Worm (Caenorhabditis elegans) whole organism, L4 larva: ENCODE results near the gene F35G2.5.

Source experiments
- D1046.2 ChIP-seq: fragments of 200-800 bp; sonication (Bioruptor generic); IDR thresholded peaks from 2 replicates; pipeline ENCODE4 v1.3.6; 2022; ENCODE audit warnings: missing genetic modification characterization, missing compliant biosample characterization
- F10B5.3 ChIP-seq: sonication (generic microtip); optimal IDR thresholded peaks from 2 replicates; lab custom pipeline; 2016; ENCODE audit warnings: mild to moderate bottlenecking, missing genetic modification characterization, missing compliant biosample characterization
- F49E8.2 ChIP-seq: sonication (generic microtip); optimal IDR thresholded peaks from 2 replicates; lab custom pipeline; 2016; ENCODE audit warnings: missing compliant biosample characterization, mild to moderate bottlenecking, missing genetic modification characterization, borderline replicate concordance
- R02D3.7 ChIP-seq: fragments of 150-350 bp; sonication (generic microtip); optimal IDR thresholded peaks from 3 replicates; lab custom pipeline; 2014; ENCODE audit warnings: missing biosample characterization, missing genetic modification characterization
- T20F7.1 ChIP-seq: fragments of 200-800 bp; sonication (Bioruptor generic); optimal IDR thresholded peaks from 2 replicates; lab custom pipeline; 2018; ENCODE audit warnings: mild to moderate bottlenecking, missing genetic modification characterization, missing compliant biosample characterization
- Y48G9A.11 ChIP-seq: fragments of 200-800 bp; sonication (Bioruptor generic); IDR thresholded peaks from 2 replicates; pipeline ENCODE4 v1.3.6; 2022; ENCODE audit warnings: missing genetic modification reagents, missing genetic modification characterization, missing compliant biosample characterization
- Y5F2A.4 ChIP-seq: fragments of 200-800 bp; sonication (Bioruptor generic); optimal IDR thresholded peaks from 2 replicates; lab custom pipeline; 2018; ENCODE audit warnings: mild to moderate bottlenecking, missing genetic modification characterization, missing compliant biosample characterization
- aha-1 ChIP-seq: fragments of 150-350 bp; peaks from one replicate; lab custom pipeline; 2014; ENCODE audit warnings: missing biosample characterization, missing genetic modification characterization
- attf-4 ChIP-seq: sonication (generic microtip); optimal IDR thresholded peaks from 3 replicates; lab custom pipeline; 2017; ENCODE audit warnings: missing biosample characterization, missing genetic modification characterization
- ceh-82 ChIP-seq: sonication (generic microtip); optimal IDR thresholded peaks from 2 replicates; lab custom pipeline; 2017; ENCODE audit warnings: missing biosample characterization, missing genetic modification characterization
- dmd-8 ChIP-seq: fragments of 200-800 bp; sonication (Bioruptor generic); IDR thresholded peaks from 2 replicates; pipeline ENCODE4 v1.3.6; 2022; ENCODE audit warnings: missing genetic modification characterization, missing compliant biosample characterization
- dpl-1 ChIP-seq: fragments of 150-350 bp; optimal IDR thresholded peaks from 2 replicates; lab custom pipeline; 2014; ENCODE audit warnings: missing biosample characterization, missing genetic modification reagents, missing genetic modification characterization
- egl-27 ChIP-seq: sonication (generic microtip); optimal IDR thresholded peaks from 3 replicates; lab custom pipeline; 2017; ENCODE audit warnings: missing biosample characterization, missing genetic modification reagents, missing genetic modification characterization
- hif-1 ChIP-seq, 2 experiments: sonication (generic microtip); optimal IDR thresholded peaks; 2 replicates each; lab custom pipeline; 2016 to 2017; ENCODE audit warnings: missing compliant biosample characterization in 2 of 2, missing genetic modification characterization in 2 of 2, missing genetic modification reagents in 2 of 2, missing genotype in 2 of 2, mild to moderate bottlenecking in 1 of 2
- hlh-11 ChIP-seq: fragments of 200-800 bp; sonication (Bioruptor generic); optimal IDR thresholded peaks from 2 replicates; lab custom pipeline; 2018; ENCODE audit warnings: mild to moderate bottlenecking, missing genetic modification characterization, missing compliant biosample characterization
- hlh-30 ChIP-seq: sonication (generic microtip); optimal IDR thresholded peaks from 2 replicates; lab custom pipeline; 2017; ENCODE audit warnings: antibody characterized with exemption, mild to moderate bottlenecking, missing genetic modification characterization, missing compliant biosample characterization; ENCODE audit not compliant: insufficient read depth
- hmg-1.1 ChIP-seq: fragments of 200-800 bp; sonication (Bioruptor generic); IDR thresholded peaks from 2 replicates; pipeline ENCODE4 v1.3.6; 2022; ENCODE audit warnings: missing genetic modification reagents, missing genetic modification characterization, missing compliant biosample characterization
- lin-1 ChIP-seq: fragments of 200-800 bp; sonication (Bioruptor generic); IDR thresholded peaks from 2 replicates; pipeline ENCODE4 v1.3.6; 2022; ENCODE audit warnings: missing genetic modification reagents, missing genetic modification characterization, missing compliant biosample characterization
- lin-15B ChIP-seq: fragments of 150-350 bp; sonication (generic microtip); optimal IDR thresholded peaks from 3 replicates; lab custom pipeline; 2014; ENCODE audit warnings: missing biosample characterization, missing genetic modification characterization
- lin-29 ChIP-seq: fragments of 200-800 bp; sonication (Bioruptor generic); IDR thresholded peaks from 2 replicates; pipeline ENCODE4 v1.3.6; 2022; ENCODE audit warnings: missing genetic modification reagents, missing genetic modification characterization, missing compliant biosample characterization
- lin-38 ChIP-seq: fragments of 200-800 bp; sonication (Bioruptor generic); IDR thresholded peaks from 2 replicates; pipeline ENCODE4 v1.3.6; 2022; ENCODE audit warnings: missing genetic modification reagents, missing genetic modification characterization, missing compliant biosample characterization
- lsy-2 ChIP-seq, 2 experiments: fragments of 150-350 bp in 1 of 2; sonication (generic microtip) in 1 of 2; optimal IDR thresholded peaks; 2 replicates each; lab custom pipeline; 2014 to 2017; ENCODE audit warnings: missing biosample characterization in 2 of 2, missing genetic modification characterization in 2 of 2
- mdl-1 ChIP-seq, 2 experiments: fragments of 150-350 bp in 1 of 2; sonication (generic microtip) in 1 of 2; optimal IDR thresholded peaks; 2 replicates each; lab custom pipeline; 2014 to 2017; ENCODE audit warnings: missing biosample characterization in 2 of 2, missing genetic modification characterization in 2 of 2
- mep-1 ChIP-seq: fragments of 150-350 bp; sonication (generic microtip); optimal IDR thresholded peaks from 3 replicates; lab custom pipeline; 2014; ENCODE audit warnings: missing biosample characterization, missing genetic modification characterization
- mes-2 ChIP-seq: sonication (generic microtip); optimal IDR thresholded peaks from 2 replicates; lab custom pipeline; 2016; ENCODE audit warnings: missing genotype, mild to moderate bottlenecking, missing genetic modification characterization, missing compliant biosample characterization; ENCODE audit not compliant: poor library complexity, severe bottlenecking
- mxl-3 ChIP-seq: fragments of 200-800 bp; sonication (Bioruptor generic); optimal IDR thresholded peaks from 2 replicates; lab custom pipeline; 2018; ENCODE audit warnings: mild to moderate bottlenecking, missing genetic modification characterization, missing compliant biosample characterization
- nhr-11 ChIP-seq: fragments of 150-350 bp; optimal IDR thresholded peaks from 2 replicates; lab custom pipeline; 2014; ENCODE audit warnings: missing biosample characterization, missing genetic modification characterization
- nhr-111 ChIP-seq: fragments of 200-800 bp; sonication (Bioruptor generic); optimal IDR thresholded peaks from 2 replicates; lab custom pipeline; 2018; ENCODE audit warnings: mild to moderate bottlenecking, missing genetic modification characterization, missing compliant biosample characterization
- nhr-48 ChIP-seq: sonication (generic microtip); optimal IDR thresholded peaks from 2 replicates; lab custom pipeline; 2016; ENCODE audit warnings: mild to moderate bottlenecking, missing genetic modification characterization, missing compliant biosample characterization
- nhr-6 ChIP-seq: fragments of 150-350 bp; optimal IDR thresholded peaks from 2 replicates; lab custom pipeline; 2014; ENCODE audit warnings: missing biosample characterization, missing genetic modification characterization
- nhr-77 ChIP-seq: fragments of 150-350 bp; optimal IDR thresholded peaks from 2 replicates; lab custom pipeline; 2014; ENCODE audit warnings: missing biosample characterization, missing genetic modification characterization
- pha-4 ChIP-seq, 2 experiments: fragments of 150-350 bp in 1 of 2; fragments of 200-800 bp in 1 of 2; sonication (Bioruptor generic) in 1 of 2; IDR thresholded peaks in 1 of 2; optimal IDR thresholded peaks in 1 of 2; 2 replicates each; pipeline versions ENCODE4 v1.3.6 to Lab custom; 2014 to 2022; ENCODE audit warnings: missing genetic modification characterization in 2 of 2, missing genetic modification reagents in 2 of 2, missing biosample characterization in 1 of 2, missing compliant biosample characterization in 1 of 2
- rbr-2 ChIP-seq: sonication (generic microtip); optimal IDR thresholded peaks from 2 replicates; lab custom pipeline; 2016; ENCODE audit warnings: missing genotype, missing genetic modification characterization, missing compliant biosample characterization
- skn-1 ChIP-seq: fragments of 150-350 bp; optimal IDR thresholded peaks from 2 replicates; lab custom pipeline; 2014; ENCODE audit warnings: missing biosample characterization, missing genetic modification characterization
- snpc-1.2 ChIP-seq: fragments of 200-800 bp; sonication (Bioruptor generic); IDR thresholded peaks from 2 replicates; pipeline ENCODE4 v1.3.6; 2022; ENCODE audit warnings: missing genetic modification reagents, missing genetic modification characterization, missing compliant biosample characterization
- tag-97 ChIP-seq: fragments of 200-800 bp; sonication (Bioruptor generic); IDR thresholded peaks from 2 replicates; pipeline ENCODE4 v1.3.6; 2022; ENCODE audit warnings: missing genetic modification characterization, missing compliant biosample characterization
- unc-130 ChIP-seq: sonication (generic microtip); optimal IDR thresholded peaks from 2 replicates; lab custom pipeline; 2016; ENCODE audit warnings: missing genetic modification reagents, missing genetic modification characterization, missing compliant biosample characterization
- zfp-2 ChIP-seq: sonication (generic microtip); optimal IDR thresholded peaks from 2 replicates; lab custom pipeline; 2016; ENCODE audit warnings: mild to moderate bottlenecking, missing genetic modification characterization, missing compliant biosample characterization
- zip-11 ChIP-seq: fragments of 200-800 bp; sonication (Bioruptor generic); IDR thresholded peaks from 2 replicates; pipeline ENCODE4 v1.3.6; 2022; ENCODE audit warnings: missing genetic modification characterization, missing compliant biosample characterization

F35G2.5 gene

ce11 chrIV:12259161-12259870 lies 39.9 kb downstream of the F35G2.5 start, which contains the start of gene Y39C12A.9:
Y39C12A.9 (minus strand) TSS chrIV:12259211.
- TF ChIP-seq lsy-2 (tag; optimal IDR thresholded peaks at IDR 0.05; lab: Kevin White, UChicago) (peak in 1 of 2 experiments; percentile 13), aha-1 (peak; percentile 27), hlh-11 (tag; lab: Kevin White, UChicago) (no peak)
- TF ChIP-seq, all 104 proteins: peak for 2

ce11 chrIV:12261353-12261752 lies 41.9 kb downstream of the F35G2.5 start, which contains the start of gene sre-14:
sre-14 (minus strand) TSS chrIV:12261453.
- TF ChIP-seq lin-1 (no peak), nhr-48 (tag; lab: Kevin White, UChicago) (no peak), dmd-8 (GFP tag; lab: Robert Waterston, UW) (no peak), nhr-11 (tag; lab: Kevin White, UChicago) (no peak), Y48G9A.11 (GFP tag; lab: Robert Waterston, UW) (no peak), tag-97 (GFP tag; lab: Robert Waterston, UW) (no peak), snpc-1.2 (no peak), attf-4 (tag; lab: Kevin White, UChicago) (no peak), Y5F2A.4 (GFP tag; lab: Kevin White, UChicago) (no peak), dpl-1 (GFP tag; lab: Kevin White, UChicago) (no peak), mxl-3 (GFP tag; lab: Kevin White, UChicago) (no peak), F10B5.3 (no peak), zfp-2 (no peak), skn-1 (tag; lab: Kevin White, UChicago) (no peak), nhr-111 (GFP tag; lab: Kevin White, UChicago) (no peak), egl-27 (no peak), lin-38 (GFP tag; lab: Robert Waterston, UW) (no peak)

- TF ChIP-seq zfp-2 (no peak), aha-1 (peak; percentile 92)
- TF ChIP-seq, all 104 proteins: peak for 1
Observed at ce11 chrIV:12265877-12266276, 46.5 kb downstream of the F35G2.5 start.

ce11 chrIV:12268272-12269045 lies 49.0 kb downstream of the F35G2.5 start, which contains the start of the genes ppm-1.H and rpl-34:
ppm-1.H (minus strand) TSS chrIV:12268322.
rpl-34 (plus strand) TSS chrIV:12268995.
- TF ChIP-seq dpl-1 (GFP tag; lab: Kevin White, UChicago) (peak; percentile 56), dmd-8 (GFP tag; lab: Robert Waterston, UW) (no peak), T20F7.1 (GFP tag; lab: Kevin White, UChicago) (no peak), hmg-1.1 (0 out of 2 replicates have a peak, but pooled peaks have one; percentile 30), R02D3.7 (peak; percentile 66), ceh-82 (no peak), lin-15B (no peak), mdl-1 (tag; optimal IDR thresholded peaks at IDR 0.05; lab: Kevin White, UChicago) (peak in 1 of 2 experiments; percentile 43), nhr-77 (tag; lab: Kevin White, UChicago) (peak; percentile 1), rbr-2 (tag; lab: Kevin White, UChicago) (peak; percentile 54), lin-29 (GFP tag; lab: Robert Waterston, UW) (no peak), zip-11 (GFP tag; lab: Robert Waterston, UW) (no peak), hlh-30 (tag; lab: Kevin White, UChicago) (peak; percentile 78), hif-1 (tag; optimal IDR thresholded peaks at IDR 0.05; lab: Kevin White, UChicago) (peak in 1 of 2 experiments; percentile 39), lsy-2 (tag; optimal IDR thresholded peaks at IDR 0.05; lab: Kevin White, UChicago) (peak; percentile 90 to 98), unc-130 (GFP tag; lab: Kevin White, UChicago) (peak; percentile 2), nhr-6 (tag; lab: Kevin White, UChicago) (peak; percentile 68), D1046.2 (GFP tag; lab: Robert Waterston, UW) (peak; percentile 94), mep-1 (tag; lab: Kevin White, UChicago) (peak; percentile 67), F49E8.2 (tag; lab: Kevin White, UChicago) (no peak), mes-2 (peak; percentile 78), pha-4 (GFP tag; IDR thresholded peaks at IDR 0.05; lab: Robert Waterston, UW) (no peak), pha-4 (tag; optimal IDR thresholded peaks at IDR 0.05; lab: Kevin White, UChicago) (peak; percentile 48)
